Fruit fly (Drosophila melanogaster) whole organism: ENCODE results near the gene Kdm2.

Experiments
- CG8478 ChIP-seq: fragments of >200 bp; optimal IDR thresholded peaks from 2 replicates; lab custom pipeline; 2018; ENCODE audit warnings: inconsistent platforms
- Dll ChIP-seq: fragments of >200 bp; optimal IDR thresholded peaks from 2 replicates; lab custom pipeline; 2017
- EcR ChIP-seq, 2 experiments: fragments of >200 bp; optimal IDR thresholded peaks; 2 replicates each; lab custom pipeline; 2017; ENCODE audit warnings: missing biosample characterization in 2 of 2, missing genetic modification characterization in 2 of 2, missing genetic modification reagents in 2 of 2
- pan ChIP-seq: fragments of >200 bp; optimal IDR thresholded peaks from 2 replicates; lab custom pipeline; 2017
- psq ChIP-seq: fragments of >200 bp; optimal IDR thresholded peaks from 2 replicates; lab custom pipeline; 2017
- usp ChIP-seq: fragments of >200 bp; optimal IDR thresholded peaks from 2 replicates; lab custom pipeline; 2017; ENCODE audit warnings: missing biosample characterization, missing genetic modification characterization, mixed read lengths

Kdm2 gene

dm6 chr3R:9082332-9082731 is 30.0 kb downstream of the Kdm2 start:
- TF ChIP-seq usp (GFP tag; lab: Kevin White, UChicago) (no peak), CG8478 (lab: Kevin White, UChicago) (no peak), pan (lab: Kevin White, UChicago) (no peak), EcR (GFP tag; optimal IDR thresholded peaks at IDR 0.05; lab: Kevin White, UChicago) (no peak), Dll (no peak), psq (lab: Kevin White, UChicago) (no peak)

- no peak for TF ChIP-seq Dll
- no peak for TF ChIP-seq CG8478 (lab: Kevin White, UChicago)
- no peak for TF ChIP-seq pan (lab: Kevin White, UChicago)
- TF ChIP-seq EcR (GFP tag; optimal IDR thresholded peaks at IDR 0.05; lab: Kevin White, UChicago): no peak
- TF ChIP-seq usp (GFP tag; lab: Kevin White, UChicago): no peak
- TF ChIP-seq psq (lab: Kevin White, UChicago): no peak
Measured at dm6 chr3R:9083379-9083778, 31.1 kb downstream of the Kdm2 start.

- TF ChIP-seq EcR (GFP tag; optimal IDR thresholded peaks at IDR 0.05; lab: Kevin White, UChicago): no peak
- no peak for TF ChIP-seq CG8478 (lab: Kevin White, UChicago)
- no peak for TF ChIP-seq pan (lab: Kevin White, UChicago)
- TF ChIP-seq Dll: no peak
- TF ChIP-seq psq (lab: Kevin White, UChicago): no peak
- TF ChIP-seq usp (GFP tag; lab: Kevin White, UChicago): no peak
Measured at dm6 chr3R:9085306-9085705, 33.0 kb downstream of the Kdm2 start.

- no peak for TF ChIP-seq pan (lab: Kevin White, UChicago)
- no peak for TF ChIP-seq EcR (GFP tag; optimal IDR thresholded peaks at IDR 0.05; lab: Kevin White, UChicago)
- TF ChIP-seq CG8478 (lab: Kevin White, UChicago): no peak
- TF ChIP-seq Dll: no peak
- no peak for TF ChIP-seq psq (lab: Kevin White, UChicago)
- no peak for TF ChIP-seq usp (GFP tag; lab: Kevin White, UChicago)
Measured at dm6 chr3R:9090303-9090702, 38.0 kb downstream of the Kdm2 start.

dm6 chr3R:9104807-9105206 is 52.5 kb downstream of the Kdm2 start:
- TF ChIP-seq pan (lab: Kevin White, UChicago) (no peak), psq (lab: Kevin White, UChicago) (no peak), Dll (no peak), CG8478 (lab: Kevin White, UChicago) (no peak), EcR (GFP tag; optimal IDR thresholded peaks at IDR 0.05; lab: Kevin White, UChicago) (no peak), usp (GFP tag; lab: Kevin White, UChicago) (no peak)
